Worm (Caenorhabditis elegans): ENCODE data around the gene vps-16.
A peak's percentile ranks its signal among the peaks of the same experiment; 100 is the strongest.

vps-16 gene

ce11 chrIII:6411430-6411829 is 21.6 kb upstream of the vps-16 start:
- TF ChIP-seq nhr-25 (tag; optimal IDR thresholded peaks at IDR 0.05) (peak; percentile 3), lin-39 (tag; optimal IDR thresholded peaks at IDR 0.05) (no peak), R02D3.7 (tag; optimal IDR thresholded peaks at IDR 0.05) (peak; percentile 12), elt-2 (tag; optimal IDR thresholded peaks at IDR 0.05) (peak; percentile 26), nhr-77 (tag; optimal IDR thresholded peaks at IDR 0.05) (no peak), nhr-28 (tag; optimal IDR thresholded peaks at IDR 0.05) (no peak), fos-1 (tag; optimal IDR thresholded peaks at IDR 0.05) (no peak), lin-15B (tag; optimal IDR thresholded peaks at IDR 0.05) (peak; percentile 2), pqm-1 (tag; optimal IDR thresholded peaks at IDR 0.05) (peak; percentile 69)

DNA sequence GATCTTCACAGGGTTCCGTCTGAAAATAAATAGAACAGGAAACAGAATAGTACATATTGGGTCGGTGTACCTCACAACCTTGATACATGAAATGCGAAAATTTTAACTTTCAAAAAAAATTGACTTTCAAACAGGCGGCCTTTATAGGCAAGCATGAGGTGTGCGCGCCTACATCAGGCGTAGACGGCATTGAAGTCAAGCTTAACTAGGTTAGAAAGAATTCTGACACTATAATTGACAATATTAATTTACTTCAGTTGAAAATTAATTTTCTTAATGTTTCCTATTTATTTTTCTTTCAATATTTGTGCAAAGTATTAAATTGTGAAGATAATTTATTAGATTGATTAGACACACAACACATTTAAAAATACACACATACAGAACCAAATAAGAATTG is 21.1 kb upstream of the vps-16 start, which contains the start of gene C05D11.5:
TSS of gene C05D11.5 (minus strand) at position 101 of the 400 bp plus-strand sequence.
- TF ChIP-seq elt-2 (tag; optimal IDR thresholded peaks at IDR 0.05) (no peak), egl-27 (tag; optimal IDR thresholded peaks at IDR 0.05) (no peak), pha-4 (tag; optimal IDR thresholded peaks at IDR 0.05) (no peak), ama-1 (optimal IDR thresholded peaks at IDR 0.05) (no peak), lin-39 (tag; optimal IDR thresholded peaks at IDR 0.05) (no peak), ztf-11 (tag; optimal IDR thresholded peaks at IDR 0.05) (no peak), fkh-10 (GFP tag; optimal IDR thresholded peaks at IDR 0.05) (no peak), ceh-28 (tag; optimal IDR thresholded peaks at IDR 0.05) (no peak), daf-12 (tag; optimal IDR thresholded peaks at IDR 0.05) (no peak), jun-1 (tag; optimal IDR thresholded peaks at IDR 0.05) (no peak), nhr-237 (tag; optimal IDR thresholded peaks at IDR 0.05) (no peak), nhr-77 (tag; optimal IDR thresholded peaks at IDR 0.05) (no peak), nhr-67 (tag; optimal IDR thresholded peaks at IDR 0.05) (no peak)

ce11 chrIII:6415306-6415973 is 17.6 kb upstream of the vps-16 start, which contains the start of gene nas-4:
Gene nas-4 (minus strand): TSS chrIII:6415656.
- TF ChIP-seq unc-62 (GFP tag; optimal IDR thresholded peaks at IDR 0.05), result no peak
- no peak for TF ChIP-seq ztf-4 (tag; optimal IDR thresholded peaks at IDR 0.05)
- peak; percentile 31 for TF ChIP-seq lsy-12 (tag; optimal IDR thresholded peaks at IDR 0.05)
- TF ChIP-seq ama-1 (optimal IDR thresholded peaks at IDR 0.05), result peak; percentile 41
- TF ChIP-seq nhr-25 (tag; optimal IDR thresholded peaks at IDR 0.05), result peak; percentile 35
- peak; percentile 11 for TF ChIP-seq nhr-23 (tag; optimal IDR thresholded peaks at IDR 0.05)
- no peak for TF ChIP-seq aly-2 (tag; optimal IDR thresholded peaks at IDR 0.05)
- no peak for TF ChIP-seq ceh-28 (tag; optimal IDR thresholded peaks at IDR 0.05)
- peak; percentile 25 for TF ChIP-seq nhr-43 (tag; optimal IDR thresholded peaks at IDR 0.05; ENCODE audit: poor library complexity, severe bottlenecking)
- peak; percentile 41 for TF ChIP-seq elt-2 (tag; optimal IDR thresholded peaks at IDR 0.05)
- peak; percentile 39 for TF ChIP-seq R02D3.7 (tag; optimal IDR thresholded peaks at IDR 0.05)

DNA sequence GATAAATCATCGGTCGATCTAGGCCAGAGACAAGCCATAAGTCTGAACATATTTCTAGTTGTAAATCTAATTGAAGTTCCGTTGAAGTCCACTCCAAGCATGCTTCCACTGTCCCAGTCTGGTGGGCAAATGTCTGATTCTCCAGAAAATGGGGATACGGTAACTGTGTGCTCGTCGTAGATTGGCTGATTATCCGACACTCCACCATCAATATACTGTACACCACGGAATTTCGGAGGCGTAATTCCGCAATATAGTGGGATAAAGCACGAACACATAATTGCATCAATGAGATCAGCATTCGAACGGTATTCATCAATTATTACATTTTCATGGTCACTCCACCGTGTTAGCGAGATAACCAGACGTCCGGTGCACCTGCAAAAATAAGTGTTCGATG is 14.8 kb upstream of the vps-16 start:
- TF ChIP-seq ama-1 (optimal IDR thresholded peaks at IDR 0.05), result peak; percentile 59
- no peak for TF ChIP-seq lsy-12 (tag; optimal IDR thresholded peaks at IDR 0.05)
- TF ChIP-seq mdl-1 (tag; optimal IDR thresholded peaks at IDR 0.05), result no peak
- no peak for TF ChIP-seq ZK546.5 (tag; optimal IDR thresholded peaks at IDR 0.05)
- no peak for TF ChIP-seq ceh-28 (tag; optimal IDR thresholded peaks at IDR 0.05)
- no peak for TF ChIP-seq tbx-2 (tag; optimal IDR thresholded peaks at IDR 0.05)
- TF ChIP-seq nhr-25 (tag; optimal IDR thresholded peaks at IDR 0.05), result peak; percentile 61

DNA sequence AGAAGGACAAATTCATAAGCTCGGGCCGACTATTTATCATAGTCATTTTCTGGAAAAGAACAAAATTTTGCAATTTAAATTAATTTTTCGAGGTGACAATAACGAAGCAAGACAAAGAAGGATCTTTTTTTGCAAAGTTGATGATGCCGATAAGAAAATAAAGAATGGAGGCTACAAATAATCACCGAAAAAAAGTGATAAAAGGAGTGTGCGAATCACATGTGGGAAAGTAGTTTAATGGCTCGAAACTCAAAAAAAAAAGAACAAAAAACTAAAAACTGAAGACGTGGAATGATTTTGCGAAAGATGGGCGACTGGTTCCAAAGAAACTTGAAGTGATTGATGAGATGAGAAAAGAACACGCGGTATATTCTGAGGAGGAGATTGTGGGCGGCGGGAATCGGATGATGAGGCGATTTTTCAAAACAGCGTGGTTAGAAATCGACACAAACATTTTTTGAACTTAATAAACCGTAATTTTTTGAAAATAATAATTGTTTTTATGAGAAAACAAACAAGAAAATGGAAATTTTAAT is 13.6 kb upstream of the vps-16 start, which contains the start of gene atgl-1:
TSS of gene atgl-1 (minus strand) at position 51 of the 536 bp plus-strand sequence.
- TF ChIP-seq unc-39 (tag; optimal IDR thresholded peaks at IDR 0.05), result no peak
- no peak for TF ChIP-seq nfya-1 (tag; optimal IDR thresholded peaks at IDR 0.05; ENCODE audit: insufficient read depth)
- peak; percentile 24 for TF ChIP-seq nhr-25 (tag; optimal IDR thresholded peaks at IDR 0.05)
- TF ChIP-seq ama-1 (optimal IDR thresholded peaks at IDR 0.05), result peak; percentile 17
- TF ChIP-seq ZK546.5 (tag; optimal IDR thresholded peaks at IDR 0.05), result no peak

DNA sequence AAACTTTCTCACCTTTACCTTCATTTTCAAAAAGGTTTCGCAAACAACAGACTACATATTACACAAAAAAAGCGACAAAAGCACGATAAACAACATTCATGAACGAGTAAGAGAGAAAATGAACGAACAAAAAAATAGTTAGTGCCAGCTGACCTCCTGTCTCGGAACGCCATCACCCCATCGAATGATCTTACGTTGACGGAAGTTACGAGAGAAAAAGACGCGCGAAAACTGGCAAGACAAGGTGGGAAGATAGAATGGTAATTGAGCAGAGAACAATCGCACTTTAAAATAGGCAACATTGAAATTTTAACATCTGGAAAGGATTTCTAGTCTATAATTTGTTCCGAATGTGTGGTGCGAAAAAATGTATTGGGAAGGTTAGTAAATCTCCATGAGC is 12.8 kb upstream of the vps-16 start:
- TF ChIP-seq eor-1 (tag; optimal IDR thresholded peaks at IDR 0.05) (no peak), ceh-9 (tag; optimal IDR thresholded peaks at IDR 0.05) (no peak), unc-62 (GFP tag; optimal IDR thresholded peaks at IDR 0.05) (no peak), nhr-23 (tag; optimal IDR thresholded peaks at IDR 0.05) (peak; percentile 34), nhr-43 (tag; optimal IDR thresholded peaks at IDR 0.05; ENCODE audit: poor library complexity, severe bottlenecking) (peak; percentile 12), hmg-11 (tag; optimal IDR thresholded peaks at IDR 0.05) (no peak), zag-1 (tag; optimal IDR thresholded peaks at IDR 0.05) (no peak), snpc-4 (tag; optimal IDR thresholded peaks at IDR 0.05) (peak; percentile 30), fkh-10 (GFP tag; optimal IDR thresholded peaks at IDR 0.05) (no peak), skn-1 (tag; optimal IDR thresholded peaks at IDR 0.05) (no peak), pqm-1 (tag; optimal IDR thresholded peaks at IDR 0.05) (no peak), nhr-25 (tag; optimal IDR thresholded peaks at IDR 0.05) (peak; percentile 61), ceh-82 (tag; optimal IDR thresholded peaks at IDR 0.05) (no peak), nhr-76 (tag; optimal IDR thresholded peaks at IDR 0.05) (no peak), egl-5 (tag; optimal IDR thresholded peaks at IDR 0.05) (peak; percentile 32), nhr-77 (tag; optimal IDR thresholded peaks at IDR 0.05) (no peak), ama-1 (optimal IDR thresholded peaks at IDR 0.05) (peak; percentile 42), pha-4 (tag; optimal IDR thresholded peaks at IDR 0.05) (peak; percentile 28), tbx-2 (tag; optimal IDR thresholded peaks at IDR 0.05) (no peak), fos-1 (tag; optimal IDR thresholded peaks at IDR 0.05) (no peak), nfya-1 (tag; optimal IDR thresholded peaks at IDR 0.05; ENCODE audit: insufficient read depth) (peak; percentile 10), nhr-67 (tag; optimal IDR thresholded peaks at IDR 0.05) (no peak)
